Fruit fly (Drosophila melanogaster) whole organism, embryonic: Measurements from ENCODE around the gene CG1824.

Experiments used
- Adf1 ChIP-seq: fragments of 200-800 bp; sonication (Bioruptor generic); IDR thresholded peaks from 2 replicates; pipeline ENCODE4 v1.3.6; 2022; ENCODE audit warnings: missing biosample characterization, missing genetic modification characterization
- CG10209 ChIP-seq: fragments of 200-800 bp; sonication (Bioruptor generic); optimal IDR thresholded peaks from 3 replicates; lab custom pipeline; 2017; ENCODE audit warnings: missing biosample characterization, mild to moderate bottlenecking, missing genetic modification characterization, missing genetic modification reagents
- CG11695 ChIP-seq: fragments of 200-800 bp; sonication (Bioruptor generic); IDR thresholded peaks from 3 replicates; pipeline ENCODE4 v1.3.6; 2022; ENCODE audit warnings: missing biosample characterization, missing genetic modification characterization
- CG12155 ChIP-seq: fragments of 200-800 bp; sonication (Bioruptor generic); optimal IDR thresholded peaks from 3 replicates; lab custom pipeline; 2016; ENCODE audit warnings: missing biosample characterization, missing genetic modification characterization
- CG12744 ChIP-seq: fragments of 200-800 bp; sonication (Bioruptor generic); optimal IDR thresholded peaks from 2 replicates; lab custom pipeline; 2016; ENCODE audit warnings: missing biosample characterization, missing genetic modification characterization
- CG1603 ChIP-seq: fragments of 200-800 bp; sonication (Bioruptor generic); optimal IDR thresholded peaks from 2 replicates; lab custom pipeline; 2019; ENCODE audit warnings: missing biosample characterization, mild to moderate bottlenecking, missing genetic modification characterization, moderate library complexity
- CG17361 ChIP-seq: fragments of 200-800 bp; sonication (Bioruptor generic); IDR thresholded peaks from 3 replicates; pipeline ENCODE4 v1.3.6; 2022; ENCODE audit warnings: missing biosample characterization, missing genetic modification characterization
- CG2678 ChIP-seq: fragments of 200-800 bp; sonication (Bioruptor generic); optimal IDR thresholded peaks from 3 replicates; lab custom pipeline; 2019; ENCODE audit warnings: missing biosample characterization, mild to moderate bottlenecking, missing genetic modification characterization, moderate library complexity
- CG32767 ChIP-seq: fragments of 200-800 bp; sonication (Bioruptor generic); IDR thresholded peaks from 2 replicates; pipeline ENCODE4 v1.3.6; 2022; ENCODE audit warnings: missing biosample characterization, missing genetic modification characterization
- CG3726 ChIP-seq: fragments of 200-800 bp; sonication (Bioruptor generic); IDR thresholded peaks from 3 replicates; pipeline ENCODE4, ENCODE4 v1.3.6; 2022; ENCODE audit warnings: missing biosample characterization, missing genetic modification characterization
- CG4360 ChIP-seq: fragments of 200-800 bp; sonication (Bioruptor generic); IDR thresholded peaks from 2 replicates; pipeline ENCODE4 v1.3.6; 2022; ENCODE audit warnings: missing biosample characterization, missing genetic modification characterization
- CG4404 ChIP-seq: fragments of 200-800 bp; sonication (Bioruptor generic); IDR thresholded peaks from 2 replicates; pipeline ENCODE4 v1.3.6; 2022; ENCODE audit warnings: missing biosample characterization, missing genetic modification characterization
- CG4820 ChIP-seq: fragments of 200-800 bp; sonication (Bioruptor generic); optimal IDR thresholded peaks from 3 replicates; lab custom pipeline; 2016; ENCODE audit warnings: missing biosample characterization, missing genetic modification characterization
- CG5953 ChIP-seq: fragments of 200-800 bp; sonication (Bioruptor generic); IDR thresholded peaks from 2 replicates; pipeline ENCODE4 v1.3.6; 2022; ENCODE audit warnings: missing biosample characterization, missing genetic modification characterization
- CG6254 ChIP-seq: fragments of 200-800 bp; sonication (Bioruptor generic); optimal IDR thresholded peaks from 3 replicates; lab custom pipeline; 2017; ENCODE audit warnings: mild to moderate bottlenecking, missing biosample characterization, missing genetic modification reagents, missing genetic modification characterization
- CG7786 ChIP-seq: fragments of 200-800 bp; sonication (Bioruptor generic); optimal IDR thresholded peaks from 2 replicates; lab custom pipeline; 2016; ENCODE audit warnings: missing biosample characterization, missing genetic modification characterization
- CG7963 ChIP-seq: fragments of 200-800 bp; sonication (Bioruptor generic); IDR thresholded peaks from 3 replicates; pipeline ENCODE4 v1.3.6; 2022; ENCODE audit warnings: missing biosample characterization, missing genetic modification characterization; ENCODE audit not compliant: partially characterized antibody
- CG8359 ChIP-seq: fragments of 200-800 bp; sonication (Bioruptor generic); optimal IDR thresholded peaks from 2 replicates; lab custom pipeline; 2017; ENCODE audit warnings: missing biosample characterization, mild to moderate bottlenecking, missing genetic modification characterization, borderline replicate concordance
- CG8944 ChIP-seq: fragments of 200-800 bp; sonication (Bioruptor generic); optimal IDR thresholded peaks from 3 replicates; lab custom pipeline; 2016; ENCODE audit warnings: missing biosample characterization, missing genetic modification characterization
- CG9932 ChIP-seq: fragments of 200-800 bp; sonication (Bioruptor generic); IDR thresholded peaks from 2 replicates; pipeline ENCODE4 v1.3.6; 2022; ENCODE audit warnings: missing biosample characterization, missing genetic modification characterization
- CHES-1-like ChIP-seq: fragments of 200-800 bp; sonication (Bioruptor generic); optimal IDR thresholded peaks from 2 replicates; lab custom pipeline; 2016; ENCODE audit warnings: missing biosample characterization, missing genetic modification characterization
- Deaf1 ChIP-seq: fragments of 200-800 bp; optimal IDR thresholded peaks from 3 replicates; lab custom pipeline; 2019; ENCODE audit warnings: missing biosample characterization, mild to moderate bottlenecking, missing genetic modification characterization, moderate library complexity
- Dek ChIP-seq: fragments of 200-800 bp; sonication (Bioruptor generic); optimal IDR thresholded peaks from 3 replicates; lab custom pipeline; 2019; ENCODE audit warnings: missing biosample characterization, mild to moderate bottlenecking, missing genetic modification characterization, moderate library complexity
- E2f1 ChIP-seq: fragments of 200-800 bp; sonication (Bioruptor generic); IDR thresholded peaks from 2 replicates; pipeline ENCODE4 v1.3.6; 2022; ENCODE audit warnings: missing biosample characterization, missing genetic modification characterization
- Eip74EF ChIP-seq, 2 experiments: fragments of 200-800 bp in 1 of 2; fragments of >200 bp in 1 of 2; sonication (Bioruptor generic) in 1 of 2; optimal IDR thresholded peaks; 2 replicates each; lab custom pipeline; 2017 to 2019; ENCODE audit warnings: missing biosample characterization in 2 of 2, missing genetic modification characterization in 2 of 2, mild to moderate bottlenecking in 1 of 2, moderate library complexity in 1 of 2
- Ets65A ChIP-seq: fragments of 200-800 bp; sonication (Bioruptor generic); peaks from one replicate; lab custom pipeline; 2016; ENCODE audit warnings: missing biosample characterization, missing genetic modification characterization
- Gug ChIP-seq: fragments of 200-800 bp; sonication (Bioruptor generic); IDR thresholded peaks from 4 replicates; pipeline ENCODE4 v1.3.6; 2022; ENCODE audit warnings: missing biosample characterization, missing genetic modification characterization
- Hsf ChIP-seq: fragments of 200-800 bp; sonication (Bioruptor generic); optimal IDR thresholded peaks from 3 replicates; lab custom pipeline; 2016; ENCODE audit warnings: missing biosample characterization, missing genetic modification characterization
- Med ChIP-seq: fragments of 200-800 bp; sonication (Bioruptor generic); peaks from one replicate; lab custom pipeline; 2016; ENCODE audit warnings: missing biosample characterization, missing genetic modification characterization, mild to moderate bottlenecking, inconsistent platforms, moderate library complexity
- Trl ChIP-seq, 3 experiments: fragments of >200 bp in 2 of 3; fragments of 200-800 bp in 1 of 3; sonication (Bioruptor generic) in 1 of 3; optimal IDR thresholded peaks; 2 replicates in 1 of 3; 3 replicates in 2 of 3; lab custom pipeline; 2016 to 2017; ENCODE audit warnings: missing biosample characterization in 1 of 3, missing genetic modification characterization in 1 of 3
- abd-A ChIP-seq: fragments of 200-800 bp; sonication (Bioruptor generic); optimal IDR thresholded peaks from 3 replicates; lab custom pipeline; 2019; ENCODE audit warnings: missing biosample characterization, mild to moderate bottlenecking, missing genetic modification characterization, moderate library complexity
- bsh ChIP-seq, 2 experiments: fragments of 200-800 bp; sonication (Bioruptor generic); optimal IDR thresholded peaks; 2 replicates each; lab custom pipeline; 2017 to 2018; ENCODE audit warnings: mild to moderate bottlenecking in 2 of 2, missing biosample characterization in 2 of 2, missing genetic modification characterization in 2 of 2, moderate library complexity in 1 of 2
- caup ChIP-seq: fragments of 200-800 bp; sonication (Bioruptor generic); optimal IDR thresholded peaks from 3 replicates; lab custom pipeline; 2017; ENCODE audit warnings: missing biosample characterization, mild to moderate bottlenecking, missing genetic modification characterization, moderate library complexity; ENCODE audit not compliant: severe bottlenecking
- crol ChIP-seq: fragments of 200-800 bp; sonication (Bioruptor generic); IDR thresholded peaks from 2 replicates; pipeline ENCODE4 v1.3.6; 2022; ENCODE audit warnings: missing biosample characterization, missing genetic modification characterization
- crp ChIP-seq, 2 experiments: fragments of 200-800 bp; sonication (Bioruptor generic); optimal IDR thresholded peaks; 2 replicates in 1 of 2; 3 replicates in 1 of 2; lab custom pipeline; 2017; ENCODE audit warnings: missing biosample characterization in 2 of 2, missing genetic modification characterization in 2 of 2, mild to moderate bottlenecking in 1 of 2, moderate library complexity in 1 of 2
- dmrt99B ChIP-seq: fragments of 200-800 bp; sonication (Bioruptor generic); optimal IDR thresholded peaks from 2 replicates; lab custom pipeline; 2018; ENCODE audit warnings: missing biosample characterization, mild to moderate bottlenecking, missing genetic modification characterization, moderate library complexity
- ewg ChIP-seq: fragments of 200-800 bp; sonication (Bioruptor generic); optimal IDR thresholded peaks from 3 replicates; lab custom pipeline; 2017; ENCODE audit warnings: mild to moderate bottlenecking, missing biosample characterization, missing genetic modification reagents, missing genetic modification characterization
- gsb ChIP-seq: fragments of 200-800 bp; sonication (Bioruptor generic); IDR thresholded peaks from 2 replicates; pipeline ENCODE4 v1.3.6; 2022; ENCODE audit warnings: missing biosample characterization, missing genetic modification characterization
- nerfin-2 ChIP-seq: fragments of 200-800 bp; sonication (Bioruptor generic); IDR thresholded peaks from 2 replicates; pipeline ENCODE4 v1.3.6; 2022; ENCODE audit warnings: missing biosample characterization, missing genetic modification characterization; ENCODE audit not compliant: partially characterized antibody
- onecut ChIP-seq: fragments of 200-800 bp; sonication (Bioruptor generic); IDR thresholded peaks from 2 replicates; pipeline ENCODE4 v1.3.6; 2022; ENCODE audit warnings: missing biosample characterization, missing genetic modification characterization
- pita ChIP-seq: fragments of 200-800 bp; sonication (Bioruptor generic); optimal IDR thresholded peaks from 2 replicates; lab custom pipeline; 2017; ENCODE audit warnings: missing biosample characterization, mild to moderate bottlenecking, missing genetic modification characterization
- shn ChIP-seq: fragments of 200-800 bp; sonication (Bioruptor generic); optimal IDR thresholded peaks from 3 replicates; lab custom pipeline; 2016; ENCODE audit warnings: missing biosample characterization, missing genetic modification characterization
- sqz ChIP-seq: fragments of 200-800 bp; sonication (Bioruptor generic); optimal IDR thresholded peaks from 3 replicates; lab custom pipeline; 2018; ENCODE audit warnings: missing biosample characterization, mild to moderate bottlenecking, missing genetic modification characterization
- sr ChIP-seq: fragments of 200-800 bp; sonication (Bioruptor generic); IDR thresholded peaks from 3 replicates; pipeline ENCODE4 v1.3.6; 2022; ENCODE audit warnings: missing biosample characterization, missing genetic modification characterization
- trem ChIP-seq: fragments of 200-800 bp; optimal IDR thresholded peaks from 3 replicates; lab custom pipeline; 2019; ENCODE audit warnings: missing biosample characterization, mild to moderate bottlenecking, missing genetic modification characterization, moderate library complexity
- unpg ChIP-seq: fragments of 200-800 bp; sonication (Bioruptor generic); optimal IDR thresholded peaks from 3 replicates; lab custom pipeline; 2018; ENCODE audit warnings: missing biosample characterization, mild to moderate bottlenecking, missing genetic modification characterization, moderate library complexity
- wek ChIP-seq: fragments of 200-800 bp; sonication (Bioruptor generic); optimal IDR thresholded peaks from 3 replicates; lab custom pipeline; 2018; ENCODE audit warnings: missing biosample characterization, mild to moderate bottlenecking, missing genetic modification characterization, moderate library complexity
- yki ChIP-seq: fragments of >200 bp; optimal IDR thresholded peaks from 3 replicates; lab custom pipeline; 2018
- zfh1 ChIP-seq: fragments of 200-800 bp; sonication (Bioruptor generic); IDR thresholded peaks from 3 replicates; pipeline ENCODE4 v1.3.6; 2022; ENCODE audit warnings: missing biosample characterization, missing genetic modification characterization

The CG1824 gene

dm6 chrX:12546857-12547606 lies 48.4 kb downstream of the CG1824 start (continued):
- TF ChIP-seq CG3726 (GFP tag; lab: Robert Waterston, UW) = no peak
- peak; percentile 35 for TF ChIP-seq CG10209 (GFP tag; lab: Kevin White, UChicago)
- peak; percentile 60; the same call in 2 of the 3 replicates for TF ChIP-seq CG17361 (GFP tag; lab: Robert Waterston, UW)
- TF ChIP-seq CG9932 (GFP tag; lab: Robert Waterston, UW) = no peak
- no peak for TF ChIP-seq wek (GFP tag; lab: Kevin White, UChicago)
- TF ChIP-seq CG12744 (GFP tag; lab: Kevin White, UChicago) = no peak
- TF ChIP-seq E2f1 (GFP tag; lab: Robert Waterston, UW) = no peak
- no peak for TF ChIP-seq CG7963 (GFP tag; lab: Robert Waterston, UW)
- TF ChIP-seq unpg = peak; percentile 5
- no peak for TF ChIP-seq CG4404 (GFP tag; lab: Robert Waterston, UW)
- no peak; the same call in 2 of the 3 replicates for TF ChIP-seq CG11695 (GFP tag; lab: Robert Waterston, UW)
- TF ChIP-seq Dek (tag; lab: Kevin White, UChicago) = peak; percentile 41
- no peak for TF ChIP-seq CG12155 (GFP tag; lab: Kevin White, UChicago)
- no peak for TF ChIP-seq CG4820 (GFP tag; lab: Kevin White, UChicago)
- peak; percentile 41 for TF ChIP-seq CG2678 (tag; lab: Kevin White, UChicago)
- no peak for TF ChIP-seq CG32767 (GFP tag; lab: Robert Waterston, UW)
- TF ChIP-seq Hsf (GFP tag; lab: Kevin White, UChicago) = no peak
- peak; percentile 15 for TF ChIP-seq CG1603 (tag; lab: Kevin White, UChicago)
- no peak for TF ChIP-seq CG7786 (GFP tag; lab: Kevin White, UChicago)
- no peak for TF ChIP-seq gsb
- no peak for TF ChIP-seq caup (GFP tag; lab: Kevin White, UChicago)
- TF ChIP-seq zfh1 (GFP tag; lab: Robert Waterston, UW) = no peak
- no peak for TF ChIP-seq CHES-1-like (GFP tag; lab: Kevin White, UChicago)
- no peak for TF ChIP-seq CG5953 (GFP tag; lab: Robert Waterston, UW)
- TF ChIP-seq dmrt99B (tag; lab: Kevin White, UChicago) = peak; percentile 45
- no peak for TF ChIP-seq pita (GFP tag; lab: Kevin White, UChicago)
- TF ChIP-seq bsh (GFP tag; optimal IDR thresholded peaks at IDR 0.05; lab: Kevin White, UChicago) = peak in 1 of 2 experiments; percentile 44
- no peak for TF ChIP-seq CG8944 (GFP tag; lab: Kevin White, UChicago)
- TF ChIP-seq CG6254 (GFP tag; lab: Kevin White, UChicago) = no peak
- TF ChIP-seq sqz = no peak
- no peak for TF ChIP-seq Eip74EF (GFP tag; optimal IDR thresholded peaks at IDR 0.05; lab: Kevin White, UChicago)
- TF ChIP-seq Trl (optimal IDR thresholded peaks at IDR 0.05; lab: Kevin White, UChicago) = peak; percentile 38 to 65
- TF ChIP-seq Trl (GFP tag; optimal IDR thresholded peaks at IDR 0.05; lab: Kevin White, UChicago) = no peak
- TF ChIP-seq ewg (GFP tag; lab: Kevin White, UChicago) = peak; percentile 4
- TF ChIP-seq nerfin-2 (GFP tag; lab: Robert Waterston, UW) = no peak

dm6 chrX:12546119-12546518 lies 49.3 kb downstream of the CG1824 start:
- peak; percentile 15 for TF ChIP-seq yki (lab: Kevin White, UChicago)
- no peak for TF ChIP-seq crp (GFP tag; optimal IDR thresholded peaks at IDR 0.05; lab: Kevin White, UChicago)
- TF ChIP-seq crol (GFP tag; lab: Robert Waterston, UW) = peak; percentile 34; the same call in 1 of the 2 replicates
- TF ChIP-seq Adf1 (GFP tag; lab: Robert Waterston, UW) = peak; percentile 50
- peak; percentile 77 for TF ChIP-seq onecut (GFP tag; lab: Robert Waterston, UW)
- TF ChIP-seq Trl (optimal IDR thresholded peaks at IDR 0.05; lab: Kevin White, UChicago) = peak; percentile 62 to 77
- no peak for TF ChIP-seq Trl (GFP tag; optimal IDR thresholded peaks at IDR 0.05; lab: Kevin White, UChicago)
- no peak for TF ChIP-seq Gug (GFP tag; lab: Robert Waterston, UW)
- TF ChIP-seq CG4360 (GFP tag; lab: Robert Waterston, UW) = peak; percentile 39; the same call in 1 of the 2 replicates
- TF ChIP-seq abd-A (tag; lab: Kevin White, UChicago) = peak; percentile 8
- TF ChIP-seq trem = no peak
- peak; percentile 49 for TF ChIP-seq shn (GFP tag; lab: Kevin White, UChicago)
- no peak for TF ChIP-seq Deaf1
- no peak for TF ChIP-seq sr (GFP tag; lab: Robert Waterston, UW)
- TF ChIP-seq Ets65A (GFP tag; lab: Kevin White, UChicago) = peak; percentile 85
- peak; percentile 62 for TF ChIP-seq Med (GFP tag; lab: Kevin White, UChicago)
- peak; percentile 33 for TF ChIP-seq CG8359 (GFP tag; lab: Kevin White, UChicago)
